Worm (Caenorhabditis elegans): ENCODE results near the gene rhr-1.

ce11 chrV:5432499-5432898 lies 4.5 kb downstream of the rhr-1 start, which contains the start of gene F08F3.8:
- TF ChIP-seq nhr-25 (tag; optimal IDR thresholded peaks at IDR 0.05; ENCODE audit: borderline replicate concordance, insufficient read depth) (no peak), unc-130 (GFP tag; optimal IDR thresholded peaks at IDR 0.05) (no peak), daf-16 (GFP tag; optimal IDR thresholded peaks at IDR 0.05) (no peak), daf-16 (tag; optimal IDR thresholded peaks at IDR 0.05) (no peak), daf-12 (tag; optimal IDR thresholded peaks at IDR 0.05) (no peak), egl-43 (GFP tag; IDR thresholded peaks at IDR 0.05) (no peak), pqm-1 (tag; optimal IDR thresholded peaks at IDR 0.05) (no peak), lin-1 (GFP tag; IDR thresholded peaks at IDR 0.05) (no peak), lin-13 (GFP tag; optimal IDR thresholded peaks at IDR 0.05) (no peak), nhr-28 (tag; optimal IDR thresholded peaks at IDR 0.05) (no peak)

Measured in whole organism, L4 larva.